Worm (Caenorhabditis elegans): Measurements from ENCODE around the gene Y43C5B.2.

Y43C5B.2 gene

ce11 chrIV:10388263-10388662 lies 36.1 kb upstream of the Y43C5B.2 start, which contains the start of gene R10H10.3:
Gene R10H10.3 (plus strand): TSS chrIV:10388505.
- TF ChIP-seq elt-2 (tag; optimal IDR thresholded peaks at IDR 0.05) (peak; percentile 55), sox-2 (GFP tag; IDR thresholded peaks at IDR 0.05) (no peak), syd-9 (tag; optimal IDR thresholded peaks at IDR 0.05) (no peak)

ce11 chrIV:10387113-10387512 lies 35.0 kb upstream of the Y43C5B.2 start, which contains the start of gene nfu-1:
Gene nfu-1 (plus strand): TSS chrIV:10387413.
- no peak for TF ChIP-seq pha-2 (tag; optimal IDR thresholded peaks at IDR 0.05)
- TF ChIP-seq pqm-1 (tag; optimal IDR thresholded peaks at IDR 0.05), result no peak

DNA sequence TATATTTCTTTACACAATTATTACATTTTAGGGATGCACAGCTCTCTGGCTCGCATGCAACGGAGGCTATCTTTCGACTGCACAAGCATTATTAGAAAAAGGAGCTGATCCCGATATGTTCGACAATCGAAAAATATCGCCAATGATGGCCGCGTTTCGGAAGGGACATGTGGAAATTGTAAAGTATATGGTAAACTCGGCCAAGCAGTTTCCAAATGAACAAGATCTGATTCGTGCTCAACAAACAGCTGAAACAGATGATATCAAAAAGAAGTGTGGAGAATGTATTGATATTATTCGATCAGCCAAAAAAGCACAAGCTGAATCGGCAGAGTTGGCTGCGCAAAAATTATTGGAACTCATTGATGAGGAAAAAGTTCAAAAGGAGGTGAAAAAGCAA lies 30.8 kb upstream of the Y43C5B.2 start:
- TF ChIP-seq lim-6 (tag; optimal IDR thresholded peaks at IDR 0.05) (no peak), syd-9 (tag; optimal IDR thresholded peaks at IDR 0.05) (no peak), sox-2 (GFP tag; IDR thresholded peaks at IDR 0.05) (no peak), ceh-31 (tag; optimal IDR thresholded peaks at IDR 0.05) (no peak), pqm-1 (tag; optimal IDR thresholded peaks at IDR 0.05) (no peak), mec-3 (tag; optimal IDR thresholded peaks at IDR 0.05; ENCODE audit: borderline replicate concordance) (no peak), npax-4 (tag; optimal IDR thresholded peaks at IDR 0.05) (no peak), pat-9 (tag; optimal IDR thresholded peaks at IDR 0.05) (no peak), pha-2 (tag; optimal IDR thresholded peaks at IDR 0.05) (no peak), K09A11.1 (tag; optimal IDR thresholded peaks at IDR 0.05; ENCODE audit: insufficient read depth) (no peak), unc-42 (tag; optimal IDR thresholded peaks at IDR 0.05) (no peak), ets-4 (tag; optimal IDR thresholded peaks at IDR 0.05) (no peak), tbx-7 (tag; optimal IDR thresholded peaks at IDR 0.05) (no peak), lin-11 (tag; optimal IDR thresholded peaks at IDR 0.05) (no peak), tbx-2 (tag; optimal IDR thresholded peaks at IDR 0.05) (no peak), odd-2 (tag; optimal IDR thresholded peaks at IDR 0.05) (no peak)

DNA sequence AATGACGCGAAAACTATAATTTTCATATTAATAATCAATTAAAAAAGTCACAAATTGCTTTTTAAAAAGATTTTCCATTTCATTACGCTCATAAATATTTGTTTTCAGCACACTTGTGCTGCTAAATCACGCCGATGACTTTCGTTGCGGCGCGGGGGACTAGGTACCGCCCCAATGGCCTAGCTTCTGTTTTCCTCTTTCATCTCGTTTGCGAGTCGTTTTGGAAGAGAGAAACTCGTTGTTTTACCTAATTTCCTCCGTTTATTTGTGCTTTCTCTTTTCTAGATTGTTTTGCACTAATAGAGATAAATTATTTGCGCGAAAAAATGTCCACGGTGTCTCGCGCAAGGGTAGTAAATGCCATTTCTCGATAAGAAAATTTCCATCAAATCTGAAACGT lies 28.9 kb upstream of the Y43C5B.2 start:
- TF ChIP-seq elt-2 (tag; optimal IDR thresholded peaks at IDR 0.05) (no peak), T23F11.4 (GFP tag; optimal IDR thresholded peaks at IDR 0.05) (no peak), unc-86 (tag; optimal IDR thresholded peaks at IDR 0.05) (no peak), tbx-2 (tag; optimal IDR thresholded peaks at IDR 0.05) (no peak), gmeb-2 (tag; optimal IDR thresholded peaks at IDR 0.05) (no peak), rnt-1 (tag; optimal IDR thresholded peaks at IDR 0.05) (no peak), Y22D7AL.16 (tag; optimal IDR thresholded peaks at IDR 0.05) (no peak), zip-5 (tag; optimal IDR thresholded peaks at IDR 0.05) (no peak), hlh-6 (tag; optimal IDR thresholded peaks at IDR 0.05) (no peak), npax-4 (tag; optimal IDR thresholded peaks at IDR 0.05) (no peak), unc-42 (tag; optimal IDR thresholded peaks at IDR 0.05) (no peak), ceh-9 (tag; optimal IDR thresholded peaks at IDR 0.05) (no peak), elt-4 (tag; optimal IDR thresholded peaks at IDR 0.05) (no peak), hlh-13 (GFP tag; optimal IDR thresholded peaks at IDR 0.05) (no peak), ref-2 (tag; optimal IDR thresholded peaks at IDR 0.05) (no peak), ceh-45 (GFP tag; IDR thresholded peaks at IDR 0.05) (no peak), unc-55 (GFP tag; optimal IDR thresholded peaks at IDR 0.05) (no peak)

- TF ChIP-seq ref-2 (tag; optimal IDR thresholded peaks at IDR 0.05) (peak; percentile 39), elt-2 (tag; optimal IDR thresholded peaks at IDR 0.05) (peak; percentile 7), ceh-2 (tag; optimal IDR thresholded peaks at IDR 0.05) (peak; percentile 2), ceh-31 (tag; optimal IDR thresholded peaks at IDR 0.05) (peak; percentile 57), npax-4 (tag; optimal IDR thresholded peaks at IDR 0.05) (no peak), lim-6 (tag; optimal IDR thresholded peaks at IDR 0.05) (no peak), tbx-2 (tag; optimal IDR thresholded peaks at IDR 0.05) (peak; percentile 24), ceh-34 (tag; optimal IDR thresholded peaks at IDR 0.05) (peak; percentile 80), unc-42 (tag; optimal IDR thresholded peaks at IDR 0.05) (peak; percentile 41), ceh-45 (GFP tag; IDR thresholded peaks at IDR 0.05) (no peak), rnt-1 (tag; optimal IDR thresholded peaks at IDR 0.05) (peak; percentile 71), ceh-48 (tag; optimal IDR thresholded peaks at IDR 0.05) (peak; percentile 93), sdc-2 (tag; optimal IDR thresholded peaks at IDR 0.05) (no peak), pag-3 (tag; optimal IDR thresholded peaks at IDR 0.05; ENCODE audit: borderline replicate concordance) (no peak), ceh-9 (tag; optimal IDR thresholded peaks at IDR 0.05) (no peak), hlh-6 (tag; optimal IDR thresholded peaks at IDR 0.05) (no peak), hlh-30 (tag; optimal IDR thresholded peaks at IDR 0.05; ENCODE audit: insufficient read depth) (peak; percentile 98), nhr-232 (tag; optimal IDR thresholded peaks at IDR 0.05) (no peak), ets-4 (tag; optimal IDR thresholded peaks at IDR 0.05) (peak; percentile 4), unc-55 (GFP tag; optimal IDR thresholded peaks at IDR 0.05) (peak; percentile 49), nfya-1 (tag; optimal IDR thresholded peaks at IDR 0.05) (peak; percentile 48), mec-3 (tag; optimal IDR thresholded peaks at IDR 0.05; ENCODE audit: borderline replicate concordance) (no peak)
Observed at ce11 chrIV:10380626-10381025, 28.5 kb upstream of the Y43C5B.2 start.

Data from whole organism, late embryonic.